Fruit fly (Drosophila melanogaster) whole organism, embryonic: Measurements from ENCODE around the gene CG13917.

Source experiments
- Ada2b ChIP-seq: fragments of 200-800 bp; sonication (Bioruptor generic); IDR thresholded peaks from 2 replicates; pipeline ENCODE4 v1.3.6; 2022; ENCODE audit warnings: missing biosample characterization, missing genetic modification characterization
- Asciz ChIP-seq: fragments of 200-800 bp; sonication (Bioruptor generic); optimal IDR thresholded peaks from 2 replicates; lab custom pipeline; 2017; ENCODE audit warnings: missing biosample characterization, mild to moderate bottlenecking, missing genetic modification characterization, missing genetic modification reagents
- Blimp-1 ChIP-seq: fragments of 200-800 bp; sonication (Bioruptor generic); optimal IDR thresholded peaks from 3 replicates; lab custom pipeline; 2018; ENCODE audit warnings: missing biosample characterization, missing genetic modification characterization, mild to moderate bottlenecking, moderate library complexity, missing genetic modification reagents
- CG11093 ChIP-seq: fragments of 200-800 bp; sonication (Bioruptor generic); IDR thresholded peaks from 3 replicates; pipeline ENCODE4 v1.3.6; 2022; ENCODE audit warnings: missing biosample characterization, missing genetic modification characterization
- CG11247 ChIP-seq: fragments of 200-800 bp; sonication (Bioruptor generic); IDR thresholded peaks from 2 replicates; pipeline ENCODE4 v1.3.6; 2022; ENCODE audit warnings: missing biosample characterization, missing genetic modification characterization
- CG12769 ChIP-seq: fragments of 200-800 bp; sonication (Bioruptor generic); optimal IDR thresholded peaks from 2 replicates; lab custom pipeline; 2019; ENCODE audit warnings: missing biosample characterization, mild to moderate bottlenecking, missing genetic modification characterization, moderate library complexity
- CG14710 ChIP-seq: fragments of 200-800 bp; sonication (Bioruptor generic); optimal IDR thresholded peaks from 3 replicates; lab custom pipeline; 2019; ENCODE audit warnings: missing biosample characterization, mild to moderate bottlenecking, missing genetic modification characterization, moderate library complexity
- CG14860 ChIP-seq: fragments of 200-800 bp; sonication (Bioruptor generic); IDR thresholded peaks from 3 replicates; pipeline ENCODE4 v1.3.6; 2022; ENCODE audit warnings: missing biosample characterization, missing genetic modification characterization; ENCODE audit not compliant: partially characterized antibody
- CG15696 ChIP-seq: fragments of 200-800 bp; sonication (Bioruptor generic); optimal IDR thresholded peaks from 2 replicates; lab custom pipeline; 2019; ENCODE audit warnings: missing biosample characterization, mild to moderate bottlenecking, missing genetic modification characterization, moderate library complexity
- CG1647 ChIP-seq: fragments of 200-800 bp; sonication (Bioruptor generic); optimal IDR thresholded peaks from 3 replicates; lab custom pipeline; 2016; ENCODE audit warnings: missing biosample characterization, missing genetic modification characterization
- CG17829 ChIP-seq: fragments of 200-800 bp; optimal IDR thresholded peaks from 2 replicates; lab custom pipeline; 2019; ENCODE audit warnings: missing biosample characterization, mild to moderate bottlenecking, missing genetic modification characterization, moderate library complexity
- CG17912 ChIP-seq: fragments of 200-800 bp; sonication (Bioruptor generic); optimal IDR thresholded peaks from 2 replicates; lab custom pipeline; 2018; ENCODE audit warnings: missing biosample characterization, mild to moderate bottlenecking, missing genetic modification characterization
- CG2120 ChIP-seq: fragments of 200-800 bp; sonication (Bioruptor generic); optimal IDR thresholded peaks from 3 replicates; lab custom pipeline; 2016; ENCODE audit warnings: missing biosample characterization, missing genetic modification characterization
- CG3281 ChIP-seq: fragments of 200-800 bp; sonication (Bioruptor generic); optimal IDR thresholded peaks from 3 replicates; lab custom pipeline; 2017; ENCODE audit warnings: missing biosample characterization, mild to moderate bottlenecking, missing genetic modification characterization
- CG4282 ChIP-seq: fragments of 200-800 bp; sonication (Bioruptor generic); optimal IDR thresholded peaks from 2 replicates; lab custom pipeline; 2016; ENCODE audit warnings: missing biosample characterization, missing genetic modification characterization
- CG6683 ChIP-seq: fragments of 200-800 bp; sonication (Bioruptor generic); optimal IDR thresholded peaks from 2 replicates; lab custom pipeline; 2017; ENCODE audit warnings: missing biosample characterization, mild to moderate bottlenecking, missing genetic modification characterization, missing genetic modification reagents
- CG7745 ChIP-seq: fragments of 200-800 bp; sonication (Bioruptor generic); optimal IDR thresholded peaks from 2 replicates; lab custom pipeline; 2018; ENCODE audit warnings: missing biosample characterization, mild to moderate bottlenecking, missing genetic modification characterization, moderate library complexity
- CG8944 ChIP-seq: fragments of 200-800 bp; sonication (Bioruptor generic); optimal IDR thresholded peaks from 3 replicates; lab custom pipeline; 2016; ENCODE audit warnings: missing biosample characterization, missing genetic modification characterization
- CG9876 ChIP-seq: fragments of 200-800 bp; sonication (Bioruptor generic); optimal IDR thresholded peaks from 2 replicates; lab custom pipeline; 2016; ENCODE audit warnings: missing biosample characterization, missing genetic modification characterization
- D19B ChIP-seq: fragments of 200-800 bp; sonication (Bioruptor generic); optimal IDR thresholded peaks from 2 replicates; lab custom pipeline; 2017; ENCODE audit warnings: missing biosample characterization, mild to moderate bottlenecking, missing genetic modification characterization
- Doc2 ChIP-seq: fragments of 200-800 bp; sonication (Bioruptor generic); IDR thresholded peaks from 2 replicates; pipeline ENCODE4 v1.3.6; 2022; ENCODE audit warnings: missing biosample characterization, missing genetic modification characterization
- H2.0 ChIP-seq: fragments of 200-800 bp; sonication (Bioruptor generic); IDR thresholded peaks from 2 replicates; pipeline ENCODE4 v1.3.6; 2022; ENCODE audit warnings: missing biosample characterization, missing genetic modification characterization
- HmgZ ChIP-seq: fragments of 200-800 bp; sonication (Bioruptor generic); optimal IDR thresholded peaks from 2 replicates; lab custom pipeline; 2018; ENCODE audit warnings: missing biosample characterization, mild to moderate bottlenecking, missing genetic modification characterization
- Hmx ChIP-seq: fragments of 200-800 bp; sonication (Bioruptor generic); optimal IDR thresholded peaks from 2 replicates; lab custom pipeline; 2016; ENCODE audit warnings: missing biosample characterization, missing genetic modification characterization
- Hr3 ChIP-seq: fragments of 200-800 bp; sonication (Bioruptor generic); optimal IDR thresholded peaks from 3 replicates; lab custom pipeline; 2016; ENCODE audit warnings: missing biosample characterization, missing genetic modification characterization
- Lpt ChIP-seq: fragments of >200 bp; optimal IDR thresholded peaks from 2 replicates; lab custom pipeline; 2018; ENCODE audit warnings: missing biosample characterization, missing genetic modification characterization
- NC2α ChIP-seq: fragments of 200-800 bp; sonication (Bioruptor generic); optimal IDR thresholded peaks from 2 replicates; lab custom pipeline; 2016; ENCODE audit warnings: missing biosample characterization, missing genetic modification characterization
- NC2β ChIP-seq: fragments of 200-800 bp; sonication (Bioruptor generic); optimal IDR thresholded peaks from 2 replicates; lab custom pipeline; 2016; ENCODE audit warnings: missing biosample characterization, missing genetic modification characterization
- Neu2 ChIP-seq: fragments of 200-800 bp; sonication (Bioruptor generic); optimal IDR thresholded peaks from 3 replicates; lab custom pipeline; 2016; ENCODE audit warnings: missing biosample characterization, missing genetic modification characterization, borderline replicate concordance
- Trl ChIP-seq, 3 experiments: fragments of >200 bp in 2 of 3; fragments of 200-800 bp in 1 of 3; sonication (Bioruptor generic) in 1 of 3; optimal IDR thresholded peaks; 2 replicates in 1 of 3; 3 replicates in 2 of 3; lab custom pipeline; 2016 to 2017; ENCODE audit warnings: missing biosample characterization in 1 of 3, missing genetic modification characterization in 1 of 3
- YL-1 ChIP-seq: fragments of 200-800 bp; sonication (Bioruptor generic); optimal IDR thresholded peaks from 3 replicates; lab custom pipeline; 2017; ENCODE audit warnings: missing biosample characterization, mild to moderate bottlenecking, missing genetic modification characterization
- ab ChIP-seq: fragments of 200-800 bp; sonication (Bioruptor generic); optimal IDR thresholded peaks from 2 replicates; lab custom pipeline; 2016; ENCODE audit warnings: missing biosample characterization, missing genetic modification characterization
- ash1 ChIP-seq: fragments of 200-800 bp; sonication (Bioruptor generic); optimal IDR thresholded peaks from 2 replicates; lab custom pipeline; 2018; ENCODE audit warnings: missing biosample characterization, mild to moderate bottlenecking, missing genetic modification characterization
- cg ChIP-seq: fragments of 200-800 bp; sonication (Bioruptor generic); optimal IDR thresholded peaks from 3 replicates; lab custom pipeline; 2019; ENCODE audit warnings: missing biosample characterization, mild to moderate bottlenecking, missing genetic modification characterization, moderate library complexity
- esg ChIP-seq: fragments of 200-800 bp; sonication (Bioruptor generic); conservative IDR thresholded peaks from 2 replicates; pipeline ENCODE4 v1.3.6; 2022; ENCODE audit warnings: missing biosample characterization, missing genetic modification characterization
- ham ChIP-seq: fragments of 200-800 bp; sonication (Bioruptor generic); IDR thresholded peaks from 2 replicates; pipeline ENCODE4 v1.3.6; 2022; ENCODE audit warnings: missing biosample characterization, missing genetic modification characterization
- her ChIP-seq: fragments of 200-800 bp; sonication (Bioruptor generic); optimal IDR thresholded peaks from 2 replicates; lab custom pipeline; 2016; ENCODE audit warnings: missing biosample characterization, missing genetic modification characterization
- hkb ChIP-seq, 2 experiments: fragments of 200-800 bp in 1 of 2; fragments of >200 bp in 1 of 2; sonication (Bioruptor generic) in 1 of 2; IDR thresholded peaks in 1 of 2; optimal IDR thresholded peaks in 1 of 2; 2 replicates each; pipeline versions ENCODE4 v1.3.6 to Lab custom; 2017 to 2022; ENCODE audit warnings: missing biosample characterization in 1 of 2, missing genetic modification characterization in 1 of 2
- jigr1 ChIP-seq: fragments of 200-800 bp; sonication (Bioruptor generic); IDR thresholded peaks from 3 replicates; pipeline ENCODE4 v1.3.6; 2022; ENCODE audit warnings: missing biosample characterization, missing genetic modification characterization
- klu ChIP-seq: fragments of 200-800 bp; sonication (Bioruptor generic); IDR thresholded peaks from 2 replicates; pipeline ENCODE4 v1.3.6; 2022; ENCODE audit warnings: missing biosample characterization, missing genetic modification characterization
- lab ChIP-seq: fragments of 200-800 bp; sonication (Bioruptor generic); optimal IDR thresholded peaks from 3 replicates; lab custom pipeline; 2017; ENCODE audit warnings: missing biosample characterization, missing genetic modification characterization, mild to moderate bottlenecking, moderate library complexity, missing genetic modification reagents
- nom ChIP-seq: fragments of 200-800 bp; sonication (Bioruptor generic); optimal IDR thresholded peaks from 2 replicates; lab custom pipeline; 2017; ENCODE audit warnings: missing biosample characterization, missing genetic modification characterization, mild to moderate bottlenecking, moderate library complexity, missing genetic modification reagents
- pita ChIP-seq: fragments of 200-800 bp; sonication (Bioruptor generic); optimal IDR thresholded peaks from 2 replicates; lab custom pipeline; 2017; ENCODE audit warnings: missing biosample characterization, mild to moderate bottlenecking, missing genetic modification characterization
- sens ChIP-seq: fragments of 200-800 bp; sonication (Bioruptor generic); peaks from one replicate; lab custom pipeline; 2016; ENCODE audit warnings: missing biosample characterization, missing genetic modification characterization
- sim ChIP-seq: fragments of 200-800 bp; sonication (Bioruptor generic); IDR thresholded peaks from 2 replicates; pipeline ENCODE4 v1.3.6; 2022; ENCODE audit warnings: missing biosample characterization, missing genetic modification characterization
- slbo ChIP-seq: fragments of 200-800 bp; sonication (Bioruptor generic); IDR thresholded peaks from 2 replicates; pipeline ENCODE4 v1.3.6; 2022; ENCODE audit warnings: missing biosample characterization, missing genetic modification characterization
- sna ChIP-seq: fragments of 200-800 bp; sonication (Bioruptor generic); IDR thresholded peaks from 2 replicates; pipeline ENCODE4 v1.3.6; 2022; ENCODE audit warnings: missing biosample characterization, missing genetic modification characterization; ENCODE audit not compliant: partially characterized antibody
- tx ChIP-seq: fragments of 200-800 bp; sonication (Bioruptor generic); optimal IDR thresholded peaks from 2 replicates; lab custom pipeline; 2016; ENCODE audit warnings: missing biosample characterization, missing genetic modification characterization
- unc-4 ChIP-seq: fragments of 200-800 bp; sonication (Bioruptor generic); IDR thresholded peaks from 2 replicates; pipeline ENCODE4 v1.3.6; 2022; ENCODE audit warnings: missing biosample characterization, missing genetic modification characterization; ENCODE audit not compliant: partially characterized antibody
- wek ChIP-seq: fragments of 200-800 bp; sonication (Bioruptor generic); optimal IDR thresholded peaks from 3 replicates; lab custom pipeline; 2018; ENCODE audit warnings: missing biosample characterization, mild to moderate bottlenecking, missing genetic modification characterization, moderate library complexity

CG13917 gene

DNA sequence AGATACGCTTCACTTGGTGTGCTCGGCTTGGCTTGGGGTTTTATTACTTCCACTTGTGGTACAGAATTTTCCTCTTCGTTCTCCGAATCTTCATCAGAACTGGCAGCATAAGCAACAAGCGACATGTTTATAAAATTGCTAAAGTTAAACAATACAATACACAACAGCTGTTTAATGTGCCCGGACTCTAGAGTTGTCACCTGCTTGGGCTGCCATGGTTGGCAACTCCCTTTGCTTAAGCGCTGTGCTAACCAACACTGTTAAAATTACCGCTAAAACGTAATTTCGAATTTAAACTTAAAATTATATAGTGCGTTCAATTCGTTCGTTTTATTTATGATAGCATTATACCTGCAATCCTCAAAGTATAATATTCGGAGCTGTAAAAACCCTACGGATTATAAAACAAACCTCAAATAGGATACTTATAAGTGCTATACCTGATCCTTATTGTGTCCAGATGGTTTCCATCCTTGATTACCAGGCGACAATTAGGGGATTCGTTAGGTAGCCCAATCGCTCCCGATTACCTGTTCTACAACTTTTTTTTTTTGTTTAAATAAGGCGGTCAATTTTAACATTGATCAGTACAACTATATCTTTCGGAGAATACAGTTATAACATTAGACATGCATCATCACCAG lies 70.9 kb downstream of the CG13917 start, which contains the start of the genes CG17249 and Bro (continued):
- TF ChIP-seq Asciz (GFP tag; lab: Kevin White, UChicago) (no peak), HmgZ (tag; lab: Kevin White, UChicago) (peak; percentile 80), Lpt (GFP tag; lab: Kevin White, UChicago) (no peak), CG4282 (peak; percentile 63), D19B (no peak), CG3281 (GFP tag; lab: Kevin White, UChicago) (no peak), wek (GFP tag; lab: Kevin White, UChicago) (no peak), sens (peak; percentile 55), CG12769 (tag; lab: Kevin White, UChicago) (peak; percentile 59), jigr1 (GFP tag; lab: Robert Waterston, UW) (no peak), H2.0 (GFP tag; lab: Robert Waterston, UW) (no peak), tx (GFP tag; lab: Kevin White, UChicago) (no peak), CG11247 (GFP tag; lab: Robert Waterston, UW) (no peak), sim (GFP tag; lab: Robert Waterston, UW) (no peak), sna (GFP tag; lab: Robert Waterston, UW) (no peak), Hr3 (GFP tag; lab: Kevin White, UChicago) (peak; percentile 21), ash1 (no peak), nom (no peak), unc-4 (GFP tag; lab: Robert Waterston, UW) (no peak), lab (GFP tag; lab: Kevin White, UChicago) (no peak), CG14860 (GFP tag; lab: Robert Waterston, UW) (no peak), CG1647 (GFP tag; lab: Kevin White, UChicago) (peak; percentile 15), CG17829 (tag; lab: Kevin White, UChicago) (peak; percentile 3), ab (GFP tag; lab: Kevin White, UChicago) (no peak), Hmx (GFP tag; lab: Kevin White, UChicago) (no peak), slbo (GFP tag; lab: Robert Waterston, UW) (peak; percentile 75), Doc2 (GFP tag; lab: Robert Waterston, UW) (no peak), esg (GFP tag; lab: Robert Waterston, UW) (no peak), CG17912 (GFP tag; lab: Kevin White, UChicago) (no peak), klu (GFP tag; lab: Robert Waterston, UW) (no peak), CG8944 (GFP tag; lab: Kevin White, UChicago) (peak; percentile 9), CG15696 (no peak), pita (GFP tag; lab: Kevin White, UChicago) (no peak), cg (GFP tag; lab: Kevin White, UChicago) (no peak), CG7745 (tag; lab: Kevin White, UChicago) (no peak), CG9876 (GFP tag; lab: Kevin White, UChicago) (no peak), NC2α (GFP tag; lab: Kevin White, UChicago) (no peak), Neu2 (GFP tag; lab: Kevin White, UChicago) (no peak), CG6683 (no peak), CG11093 (GFP tag; lab: Robert Waterston, UW) (no peak), her (GFP tag; lab: Kevin White, UChicago) (peak; percentile 50), YL-1 (GFP tag; lab: Kevin White, UChicago) (peak; percentile 27), Trl (optimal IDR thresholded peaks at IDR 0.05; lab: Kevin White, UChicago) (no peak), Trl (GFP tag; optimal IDR thresholded peaks at IDR 0.05; lab: Kevin White, UChicago) (no peak), CG2120 (GFP tag; lab: Kevin White, UChicago) (peak; percentile 72), CG14710 (tag; lab: Kevin White, UChicago) (peak; percentile 71), NC2β (GFP tag; lab: Kevin White, UChicago) (peak; percentile 2), hkb (optimal IDR thresholded peaks at IDR 0.05; lab: Kevin White, UChicago) (no peak), hkb (GFP tag; IDR thresholded peaks at IDR 0.05; lab: Robert Waterston, UW) (no peak), ham (GFP tag; lab: Robert Waterston, UW) (no peak), Blimp-1 (GFP tag; lab: Kevin White, UChicago) (no peak), Ada2b (GFP tag; lab: Robert Waterston, UW) (no peak)
